Worm (Caenorhabditis elegans) whole organism, dauer: ENCODE measurements around the gene acs-9.
"Not testable (repeated sequence)": the region's sequence is repeated elsewhere in the genome, so short reads cannot be mapped to it uniquely, and the experiment has no call there.

Experiments used
- unc-62 ChIP-seq: sonication (generic microtip); optimal IDR thresholded peaks from 2 replicates; lab custom pipeline; 2017; ENCODE audit warnings: missing biosample characterization, missing genetic modification reagents, missing genetic modification characterization

acs-9 gene

ce11 chrX:16880426-16880825 lies at the start of gene acs-9:
acs-9 (minus strand) TSS chrX:16880526.
- TF ChIP-seq unc-62 (GFP tag; lab: Kevin White, UChicago): no peak

DNA sequence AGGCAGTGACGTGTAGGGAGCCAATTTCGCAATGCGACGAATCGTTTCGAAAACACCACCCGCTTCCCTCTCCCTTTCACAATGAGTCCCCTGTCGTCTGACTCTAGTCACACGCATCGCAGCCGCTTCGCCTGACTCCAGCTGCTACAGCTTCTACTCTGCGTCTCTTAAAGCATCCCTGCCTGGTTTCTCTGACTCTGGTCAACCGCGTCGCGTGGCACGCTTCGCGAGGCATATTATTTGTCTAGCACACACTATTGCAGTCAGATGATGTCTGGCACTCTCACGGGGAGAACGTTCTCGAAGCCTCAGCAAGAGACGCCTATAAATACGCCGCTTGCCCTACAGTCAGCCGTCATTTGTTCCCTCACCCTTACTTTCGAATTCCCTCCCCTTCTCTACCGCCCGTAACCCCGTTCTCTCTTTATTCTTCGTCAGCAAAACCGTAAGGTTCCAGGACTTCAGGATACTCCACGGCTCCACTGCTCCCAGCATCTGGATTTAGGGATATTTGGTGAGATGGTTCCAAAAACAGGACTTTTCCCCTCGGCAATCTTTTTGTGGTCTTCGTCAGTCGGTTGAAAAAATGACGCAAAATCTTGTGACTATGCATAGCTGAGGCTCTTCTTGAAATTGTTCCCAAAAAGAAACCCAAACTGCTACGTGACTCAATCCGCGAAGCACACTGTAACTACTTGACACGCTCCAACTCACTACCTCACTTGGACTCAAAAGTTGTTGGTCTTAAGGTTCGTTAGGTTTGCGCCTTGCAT lies 49.4 kb upstream of the acs-9 start:
- peak; percentile 60 for TF ChIP-seq unc-62 (GFP tag; lab: Kevin White, UChicago)

- no peak for TF ChIP-seq unc-62 (GFP tag; lab: Kevin White, UChicago)
These were observed 47.8 kb upstream of the acs-9 start for ce11 chrX:16928087-16928486.

- TF ChIP-seq unc-62 (GFP tag; lab: Kevin White, UChicago): no peak
These were observed 45.0 kb upstream of the acs-9 start for ce11 chrX:16925343-16925742.

ce11 chrX:16923636-16924035 lies 43.3 kb upstream of the acs-9 start, which contains the start of gene C30E1.4:
C30E1.4 (plus strand) TSS chrX:16923936.
- TF ChIP-seq unc-62 (GFP tag; lab: Kevin White, UChicago): no peak

- no peak for TF ChIP-seq unc-62 (GFP tag; lab: Kevin White, UChicago)
These were observed 41.2 kb upstream of the acs-9 start, which contains the start of gene fbxb-114 for ce11 chrX:16921533-16921932. fbxb-114 (plus strand) TSS chrX:16921833.

- TF ChIP-seq unc-62 (GFP tag; lab: Kevin White, UChicago): no peak
These were observed 39.1 kb upstream of the acs-9 start for ce11 chrX:16919468-16919867.

- not testable (repeated sequence) for TF ChIP-seq unc-62 (GFP tag; lab: Kevin White, UChicago)
These were observed 33.3 kb upstream of the acs-9 start, which contains the start of gene F39F10.5 for ce11 chrX:16913669-16914068. F39F10.5 (minus strand) TSS chrX:16913769.

DNA sequence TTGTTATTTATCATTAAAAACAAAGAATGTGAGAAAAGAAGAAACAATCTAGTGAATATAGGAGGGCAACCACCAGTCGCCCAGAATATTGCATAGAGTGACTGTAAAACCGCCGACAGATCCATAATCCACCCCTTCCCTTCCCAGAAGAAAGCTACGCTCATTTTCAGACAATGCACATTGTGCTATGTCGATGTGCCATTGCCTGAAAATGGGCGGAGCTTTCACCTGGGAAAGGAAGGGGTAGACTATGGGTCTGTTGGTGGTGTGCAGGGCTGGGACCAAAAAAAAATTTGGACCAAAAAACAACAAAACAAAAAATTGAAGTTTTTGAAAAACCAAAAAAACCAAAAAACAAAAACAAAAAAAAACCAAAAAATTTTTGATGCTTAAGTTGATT lies 23.3 kb upstream of the acs-9 start, which contains the start of gene F39F10.4:
Gene F39F10.4, minus strand, starts transcription at position 101 of the 400 bp plus-strand sequence.
- no peak for TF ChIP-seq unc-62 (GFP tag; lab: Kevin White, UChicago)

DNA sequence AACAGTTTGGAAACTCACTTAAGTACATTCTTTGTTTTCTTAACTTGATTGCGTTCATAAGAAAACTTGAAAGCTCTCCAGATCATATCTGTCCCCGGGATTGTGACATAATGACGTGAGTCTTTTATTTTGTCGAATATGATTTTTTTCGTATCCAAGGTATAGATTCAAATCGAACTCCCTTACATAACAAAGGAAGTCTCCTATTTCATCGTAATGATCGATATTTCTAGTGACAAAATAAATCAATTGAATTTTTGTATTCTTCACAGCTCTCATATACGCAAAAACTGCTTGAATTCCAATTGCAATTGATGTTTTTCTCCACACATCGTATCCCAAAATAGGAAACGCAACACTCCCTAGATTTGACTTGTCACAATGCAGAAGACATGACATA lies 22.3 kb upstream of the acs-9 start:
- no peak for TF ChIP-seq unc-62 (GFP tag; lab: Kevin White, UChicago)

DNA sequence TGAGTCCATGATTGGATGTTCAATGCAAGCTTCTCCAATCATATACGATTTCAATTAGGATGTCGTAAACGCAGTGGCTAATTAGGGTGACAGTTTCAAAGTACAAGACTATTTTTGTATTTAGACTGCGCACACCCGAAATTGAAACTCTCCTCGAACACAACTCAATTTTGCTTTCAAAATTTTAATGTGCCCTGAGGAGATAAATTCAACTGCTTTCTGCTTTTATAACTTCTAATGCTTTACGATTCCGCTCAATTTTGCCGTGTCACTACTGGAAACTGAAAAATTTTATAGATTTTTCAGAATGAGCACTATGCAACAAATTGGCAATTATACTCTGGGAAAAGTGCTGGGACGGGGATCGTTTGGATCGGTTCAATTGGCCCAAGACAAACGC lies 14.3 kb upstream of the acs-9 start, which contains the start of gene F39F10.2:
Gene F39F10.2, plus strand, starts transcription at position 301 of the 400 bp plus-strand sequence.
- no peak for TF ChIP-seq unc-62 (GFP tag; lab: Kevin White, UChicago)

- TF ChIP-seq unc-62 (GFP tag; lab: Kevin White, UChicago): no peak
These were observed 13.4 kb upstream of the acs-9 start for ce11 chrX:16893767-16894166.

ce11 chrX:16891683-16892082 lies 11.4 kb upstream of the acs-9 start, which contains the start of gene F39F10.3:
F39F10.3 (plus strand) TSS chrX:16891983.
- no peak for TF ChIP-seq unc-62 (GFP tag; lab: Kevin White, UChicago)

- no peak for TF ChIP-seq unc-62 (GFP tag; lab: Kevin White, UChicago)
These were observed 3.7 kb upstream of the acs-9 start for ce11 chrX:16884075-16884474.

DNA sequence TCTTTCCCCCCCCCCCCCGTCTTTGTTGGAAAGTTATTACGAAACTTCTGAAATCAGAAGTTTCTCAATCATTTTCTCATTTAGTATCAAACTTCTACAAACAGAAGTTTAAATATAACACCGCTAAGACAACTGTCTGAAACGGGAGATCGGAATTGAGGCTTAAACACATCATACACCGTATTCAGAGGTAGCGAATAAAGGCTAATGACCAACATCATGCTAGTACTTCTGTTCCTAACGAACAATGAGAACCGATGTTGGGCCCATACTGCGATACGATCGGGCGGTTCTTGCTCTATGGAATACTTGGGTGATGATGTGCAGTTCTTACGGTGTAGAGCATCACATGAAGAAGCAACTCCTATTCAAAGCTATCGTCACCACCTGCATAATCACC lies 3.1 kb upstream of the acs-9 start, which contains the start of gene Y13C8A.1:
Gene Y13C8A.1, plus strand, starts transcription at position 301 of the 400 bp plus-strand sequence.
- not testable (repeated sequence) for TF ChIP-seq unc-62 (GFP tag; lab: Kevin White, UChicago)

- no peak for TF ChIP-seq unc-62 (GFP tag; lab: Kevin White, UChicago)
These were observed 7.8 kb downstream of the acs-9 start, which contains the start of gene T20F7.1 for ce11 chrX:16872446-16872962. T20F7.1 (plus strand) TSS chrX:16872912.
